Fruit fly (Drosophila melanogaster) whole organism, adult: ENCODE data around the gene mRpL9.

Source experiments
- CG11617 ChIP-seq: fragments of 200-800 bp; sonication (Bioruptor generic); optimal IDR thresholded peaks from 2 replicates; lab custom pipeline; 2017; ENCODE audit warnings: mild to moderate bottlenecking, missing biosample characterization, missing genetic modification reagents, missing genetic modification characterization
- CG1620 ChIP-seq: fragments of 200-800 bp; sonication (Bioruptor generic); optimal IDR thresholded peaks from 2 replicates; lab custom pipeline; 2016; ENCODE audit warnings: missing biosample characterization, missing genetic modification characterization
- CG33017 ChIP-seq: fragments of 200-800 bp; sonication (Bioruptor generic); optimal IDR thresholded peaks from 2 replicates; lab custom pipeline; 2018; ENCODE audit warnings: missing biosample characterization, mild to moderate bottlenecking, missing genetic modification characterization, moderate library complexity
- Clk ChIP-seq: fragments of 200-800 bp; sonication (Bioruptor generic); optimal IDR thresholded peaks from 2 replicates; lab custom pipeline; 2017; ENCODE audit warnings: missing biosample characterization, missing genetic modification characterization
- Mnt ChIP-seq: fragments of 200-800 bp; sonication (Bioruptor generic); optimal IDR thresholded peaks from 2 replicates; lab custom pipeline; 2016; ENCODE audit warnings: missing biosample characterization, mild to moderate bottlenecking, missing genetic modification characterization
- bab1 ChIP-seq: fragments of 200-800 bp; sonication (Bioruptor generic); optimal IDR thresholded peaks from 3 replicates; lab custom pipeline; 2019; ENCODE audit warnings: missing biosample characterization, mild to moderate bottlenecking, missing genetic modification characterization, moderate library complexity
- cnc ChIP-seq, 2 experiments: fragments of >200 bp; optimal IDR thresholded peaks; 2 replicates each; lab custom pipeline; 2017
- ovo ChIP-seq: fragments of 200-800 bp; sonication (Bioruptor generic); optimal IDR thresholded peaks from 2 replicates; lab custom pipeline; 2016; ENCODE audit warnings: missing biosample characterization, missing genetic modification characterization
- tj ChIP-seq: fragments of 200-800 bp; sonication (Bioruptor generic); optimal IDR thresholded peaks from 3 replicates; lab custom pipeline; 2017; ENCODE audit warnings: missing biosample characterization, mild to moderate bottlenecking, missing genetic modification characterization, moderate library complexity

dm6 chr3R:15287763-15288162 is 42.8 kb upstream of the mRpL9 start:
- TF ChIP-seq ovo (GFP tag; lab: Kevin White, UChicago) (peak; percentile 63), tj (GFP tag; lab: Kevin White, UChicago) (peak; percentile 100), Mnt (GFP tag; lab: Kevin White, UChicago) (peak; percentile 78), cnc (optimal IDR thresholded peaks at IDR 0.05; lab: Kevin White, UChicago) (peak in 1 of 2 experiments; percentile 32), CG33017 (tag; lab: Kevin White, UChicago) (no peak), CG1620 (GFP tag; lab: Kevin White, UChicago) (peak; percentile 30), Clk (GFP tag; lab: Kevin White, UChicago) (no peak), CG11617 (GFP tag; lab: Kevin White, UChicago) (no peak), bab1 (GFP tag; lab: Kevin White, UChicago) (no peak)
